Fruit fly (Drosophila melanogaster) whole organism, adult: ENCODE data around the gene dod.

Experiments
- CG11617 ChIP-seq: fragments of 200-800 bp; sonication (Bioruptor generic); optimal IDR thresholded peaks from 2 replicates; lab custom pipeline; 2017; ENCODE audit warnings: mild to moderate bottlenecking, missing biosample characterization, missing genetic modification reagents, missing genetic modification characterization
- CG12768 ChIP-seq: fragments of 200-800 bp; sonication (Bioruptor generic); optimal IDR thresholded peaks from 2 replicates; lab custom pipeline; 2017; ENCODE audit warnings: missing biosample characterization, missing genetic modification characterization, mild to moderate bottlenecking, moderate library complexity, missing genetic modification reagents
- CG14711 ChIP-seq: fragments of 200-800 bp; sonication (Bioruptor generic); optimal IDR thresholded peaks from 2 replicates; lab custom pipeline; 2018; ENCODE audit warnings: missing biosample characterization, mild to moderate bottlenecking, missing genetic modification characterization, moderate library complexity
- CG1620 ChIP-seq: fragments of 200-800 bp; sonication (Bioruptor generic); optimal IDR thresholded peaks from 2 replicates; lab custom pipeline; 2016; ENCODE audit warnings: missing biosample characterization, missing genetic modification characterization
- CG33017 ChIP-seq: fragments of 200-800 bp; sonication (Bioruptor generic); optimal IDR thresholded peaks from 2 replicates; lab custom pipeline; 2018; ENCODE audit warnings: missing biosample characterization, mild to moderate bottlenecking, missing genetic modification characterization, moderate library complexity
- CG5204 ChIP-seq: fragments of 200-800 bp; sonication (Bioruptor generic); optimal IDR thresholded peaks from 2 replicates; lab custom pipeline; 2016; ENCODE audit warnings: missing biosample characterization, missing genetic modification characterization
- CG7045 ChIP-seq: fragments of 200-800 bp; sonication (Bioruptor generic); optimal IDR thresholded peaks from 2 replicates; lab custom pipeline; 2017; ENCODE audit warnings: missing biosample characterization, mild to moderate bottlenecking, missing genetic modification characterization
- CG7101 ChIP-seq: fragments of 200-800 bp; sonication (Bioruptor generic); optimal IDR thresholded peaks from 2 replicates; lab custom pipeline; 2018; ENCODE audit warnings: missing biosample characterization, mild to moderate bottlenecking, missing genetic modification characterization, moderate library complexity
- Clk ChIP-seq: fragments of 200-800 bp; sonication (Bioruptor generic); optimal IDR thresholded peaks from 2 replicates; lab custom pipeline; 2017; ENCODE audit warnings: missing biosample characterization, missing genetic modification characterization
- Crg-1 ChIP-seq: fragments of 200-800 bp; sonication (Bioruptor generic); optimal IDR thresholded peaks from 2 replicates; lab custom pipeline; 2016; ENCODE audit warnings: missing biosample characterization, missing genetic modification characterization
- Hr96 ChIP-seq: fragments of 200-800 bp; sonication (Bioruptor generic); optimal IDR thresholded peaks from 2 replicates; lab custom pipeline; 2016; ENCODE audit warnings: missing biosample characterization, missing genetic modification characterization
- Mnt ChIP-seq: fragments of 200-800 bp; sonication (Bioruptor generic); optimal IDR thresholded peaks from 2 replicates; lab custom pipeline; 2016; ENCODE audit warnings: missing biosample characterization, mild to moderate bottlenecking, missing genetic modification characterization
- bab1 ChIP-seq: fragments of 200-800 bp; sonication (Bioruptor generic); optimal IDR thresholded peaks from 3 replicates; lab custom pipeline; 2019; ENCODE audit warnings: missing biosample characterization, mild to moderate bottlenecking, missing genetic modification characterization, moderate library complexity
- cic ChIP-seq: fragments of 200-800 bp; sonication (Bioruptor generic); optimal IDR thresholded peaks from 2 replicates; lab custom pipeline; 2017; ENCODE audit warnings: missing biosample characterization, mild to moderate bottlenecking, missing genetic modification characterization, moderate library complexity
- kay ChIP-seq: fragments of 200-800 bp; sonication (Bioruptor generic); peaks from one replicate; lab custom pipeline; 2016; ENCODE audit warnings: missing biosample characterization, missing genetic modification characterization, borderline replicate concordance
- ovo ChIP-seq: fragments of 200-800 bp; sonication (Bioruptor generic); optimal IDR thresholded peaks from 2 replicates; lab custom pipeline; 2016; ENCODE audit warnings: missing biosample characterization, missing genetic modification characterization
- pad ChIP-seq: fragments of 200-800 bp; sonication (Bioruptor generic); optimal IDR thresholded peaks from 3 replicates; lab custom pipeline; 2017; ENCODE audit warnings: missing biosample characterization, missing genetic modification characterization, mild to moderate bottlenecking, moderate library complexity, missing genetic modification reagents
- tj ChIP-seq: fragments of 200-800 bp; sonication (Bioruptor generic); optimal IDR thresholded peaks from 3 replicates; lab custom pipeline; 2017; ENCODE audit warnings: missing biosample characterization, mild to moderate bottlenecking, missing genetic modification characterization, moderate library complexity
- toe ChIP-seq: fragments of 200-800 bp; sonication (Bioruptor generic); optimal IDR thresholded peaks from 2 replicates; lab custom pipeline; 2016; ENCODE audit warnings: missing biosample characterization, missing genetic modification characterization

dod gene

dm6 chrX:21387695-21388094, 42.5 kb downstream of the dod start, which contains the start of gene Ddx56:
Gene Ddx56, minus strand, starts transcription at chrX:21387946.
- no peak for TF ChIP-seq ovo (GFP tag; lab: Kevin White, UChicago)
- peak; percentile 54 for TF ChIP-seq Mnt (GFP tag; lab: Kevin White, UChicago)

- TF ChIP-seq CG12768 (GFP tag; lab: Kevin White, UChicago): no peak
- TF ChIP-seq CG5204 (GFP tag; lab: Kevin White, UChicago): no peak
- TF ChIP-seq Mnt (GFP tag; lab: Kevin White, UChicago): no peak
- no peak for TF ChIP-seq Clk (GFP tag; lab: Kevin White, UChicago)
- no peak for TF ChIP-seq CG33017
- no peak for TF ChIP-seq CG1620 (GFP tag; lab: Kevin White, UChicago)
- no peak for TF ChIP-seq CG14711 (tag; lab: Kevin White, UChicago)
- no peak for TF ChIP-seq CG7101 (tag; lab: Kevin White, UChicago)
- no peak for TF ChIP-seq Hr96
- TF ChIP-seq bab1: no peak
- no peak for TF ChIP-seq tj (GFP tag; lab: Kevin White, UChicago)
- no peak for TF ChIP-seq toe (GFP tag; lab: Kevin White, UChicago)
- no peak for TF ChIP-seq CG7045 (GFP tag; lab: Kevin White, UChicago)
- no peak for TF ChIP-seq kay
- TF ChIP-seq pad: no peak
- no peak for TF ChIP-seq cic (GFP tag; lab: Kevin White, UChicago)
- no peak for TF ChIP-seq Crg-1
- TF ChIP-seq ovo (GFP tag; lab: Kevin White, UChicago): no peak
- TF ChIP-seq CG11617: no peak
These were observed 43.6 kb downstream of the dod start, which contains the start of gene mst for dm6 chrX:21388734-21389133. Gene mst, plus strand, starts transcription at chrX:21388977.
